Worm (Caenorhabditis elegans): Measurements from ENCODE around the gene Y37E11B.10.

DNA sequence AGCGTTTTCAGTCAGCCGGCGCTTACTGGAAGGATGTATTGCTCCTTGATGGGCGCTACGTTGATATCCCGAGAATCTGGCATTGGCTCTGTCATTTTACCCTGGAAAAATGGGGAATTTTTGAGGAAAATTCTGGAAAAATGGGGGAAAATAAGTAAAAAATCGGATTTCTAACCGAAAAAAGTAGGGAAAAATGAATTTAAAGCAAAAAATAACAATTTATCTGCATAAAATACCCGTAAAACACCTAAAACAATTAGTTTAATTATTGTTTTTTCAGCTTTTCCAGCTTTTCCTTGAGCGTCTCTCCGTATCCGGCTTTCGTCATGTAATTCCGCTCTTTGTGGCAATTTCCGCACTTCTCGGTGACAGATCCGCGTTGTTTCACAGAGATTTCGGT, 7.8 kb downstream of the Y37E11B.10 start, which contains the start of gene Y37E11B.5:
- no peak for TF ChIP-seq ama-1 (optimal IDR thresholded peaks at IDR 0.05)
- TF ChIP-seq R02D3.7 (tag; optimal IDR thresholded peaks at IDR 0.05) = no peak
- TF ChIP-seq snpc-4 (tag; optimal IDR thresholded peaks at IDR 0.05) = no peak
- no peak for TF ChIP-seq elt-2 (tag; optimal IDR thresholded peaks at IDR 0.05)
- TF ChIP-seq lin-15B (tag; optimal IDR thresholded peaks at IDR 0.05) = no peak
- TF ChIP-seq nhr-23 (tag; optimal IDR thresholded peaks at IDR 0.05) = no peak
- TF ChIP-seq elt-3 (tag; optimal IDR thresholded peaks at IDR 0.05) = no peak
- no peak for TF ChIP-seq nhr-77 (tag; optimal IDR thresholded peaks at IDR 0.05)
- no peak for TF ChIP-seq pqm-1 (tag; optimal IDR thresholded peaks at IDR 0.05)
- TF ChIP-seq fos-1 (tag; optimal IDR thresholded peaks at IDR 0.05) = no peak
